Worm (Caenorhabditis elegans): ENCODE results near the gene col-140.

Gene col-140

DNA sequence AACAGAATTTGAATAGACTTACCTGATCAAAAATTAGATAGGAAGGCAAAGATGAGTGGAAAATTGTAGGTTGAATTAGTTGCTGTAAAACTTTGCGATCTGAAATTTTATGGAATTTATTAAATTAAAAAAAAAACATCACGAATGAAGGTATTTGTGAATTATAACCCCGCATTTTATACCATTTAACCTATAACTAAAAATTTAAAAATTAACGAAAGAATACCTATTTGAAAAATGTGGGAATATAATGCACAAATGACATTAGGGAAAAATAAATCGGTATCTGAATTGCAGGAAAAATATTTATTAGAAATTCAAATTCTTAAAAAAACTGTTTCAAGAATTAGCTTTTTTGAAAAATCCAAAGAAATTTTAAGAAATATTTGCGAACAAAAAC lies 32.6 kb upstream of the col-140 start, which contains the start of gene F26F12.4:
F26F12.4 (minus strand) TSS at position 101 of the 400 bp plus-strand sequence.
- TF ChIP-seq zfh-2 (GFP tag; conservative IDR thresholded peaks at IDR 0.05) (no peak), F37B4.10 (GFP tag; IDR thresholded peaks at IDR 0.05) (no peak), fkh-3 (tag; optimal IDR thresholded peaks at IDR 0.05) (no peak), nhr-27 (tag; optimal IDR thresholded peaks at IDR 0.05) (no peak), lin-54 (GFP tag; optimal IDR thresholded peaks at IDR 0.05) (no peak), lir-1 (GFP tag; conservative IDR thresholded peaks at IDR 0.05) (no peak), let-526 (GFP tag; IDR thresholded peaks at IDR 0.05) (no peak), hlh-26 (GFP tag; conservative IDR thresholded peaks at IDR 0.05) (no peak), C17E4.6 (GFP tag; IDR thresholded peaks at IDR 0.05) (no peak), lag-1 (GFP tag; IDR thresholded peaks at IDR 0.05) (no peak), Y95B8A.8 (GFP tag; IDR thresholded peaks at IDR 0.05) (no peak), Y56A3A.18 (GFP tag; IDR thresholded peaks at IDR 0.05) (no peak), ccch-3 (GFP tag; optimal IDR thresholded peaks at IDR 0.05) (no peak), tbp1 (GFP tag; optimal IDR thresholded peaks at IDR 0.05) (no peak), F23B12.7 (tag; optimal IDR thresholded peaks at IDR 0.05; ENCODE audit: insufficient read depth) (no peak), xnd-1 (tag; optimal IDR thresholded peaks at IDR 0.05) (no peak), ZK185.1 (tag; optimal IDR thresholded peaks at IDR 0.05; ENCODE audit: poor library complexity, severe bottlenecking) (no peak), C06A6.2 (GFP tag; conservative IDR thresholded peaks at IDR 0.05) (no peak)

DNA sequence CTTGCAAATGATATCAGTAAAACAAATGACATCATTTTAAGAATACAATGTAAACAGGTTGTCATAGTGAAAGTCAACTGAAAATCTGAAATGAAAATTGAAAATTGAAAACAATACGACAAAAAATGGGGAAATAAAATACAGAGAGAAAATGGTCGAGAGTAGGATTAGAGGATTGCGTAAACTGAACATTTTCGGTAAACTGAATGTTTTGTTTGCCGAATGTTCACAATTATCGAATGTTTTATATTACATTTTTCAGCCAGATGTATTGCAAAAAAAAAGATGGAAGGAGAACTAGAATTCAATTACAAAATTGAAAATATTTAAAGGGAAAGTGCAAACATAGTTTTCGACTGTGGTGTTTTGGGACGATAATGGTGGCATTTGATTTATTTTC lies 28.5 kb upstream of the col-140 start, which contains the start of gene F26F12.5:
F26F12.5 (minus strand) TSS at position 101 of the 400 bp plus-strand sequence.
- TF ChIP-seq athp-1 (tag; optimal IDR thresholded peaks at IDR 0.05) (no peak), Y53F4B.3 (GFP tag; IDR thresholded peaks at IDR 0.05) (no peak), cebp-2 (GFP tag; IDR thresholded peaks at IDR 0.05) (no peak), T26A5.8 (tag; optimal IDR thresholded peaks at IDR 0.05) (no peak), dox-1 (GFP tag; IDR thresholded peaks at IDR 0.05) (no peak), ztf-26 (tag; optimal IDR thresholded peaks at IDR 0.05) (no peak), tbx-9 (tag; optimal IDR thresholded peaks at IDR 0.05; ENCODE audit: borderline replicate concordance) (no peak), C17E4.6 (GFP tag; IDR thresholded peaks at IDR 0.05) (no peak), ama-1 (optimal IDR thresholded peaks at IDR 0.05) (no peak), ama-1 (GFP tag; optimal IDR thresholded peaks at IDR 0.05) (no peak), snpc-3.4 (tag; optimal IDR thresholded peaks at IDR 0.05) (no peak)

DNA sequence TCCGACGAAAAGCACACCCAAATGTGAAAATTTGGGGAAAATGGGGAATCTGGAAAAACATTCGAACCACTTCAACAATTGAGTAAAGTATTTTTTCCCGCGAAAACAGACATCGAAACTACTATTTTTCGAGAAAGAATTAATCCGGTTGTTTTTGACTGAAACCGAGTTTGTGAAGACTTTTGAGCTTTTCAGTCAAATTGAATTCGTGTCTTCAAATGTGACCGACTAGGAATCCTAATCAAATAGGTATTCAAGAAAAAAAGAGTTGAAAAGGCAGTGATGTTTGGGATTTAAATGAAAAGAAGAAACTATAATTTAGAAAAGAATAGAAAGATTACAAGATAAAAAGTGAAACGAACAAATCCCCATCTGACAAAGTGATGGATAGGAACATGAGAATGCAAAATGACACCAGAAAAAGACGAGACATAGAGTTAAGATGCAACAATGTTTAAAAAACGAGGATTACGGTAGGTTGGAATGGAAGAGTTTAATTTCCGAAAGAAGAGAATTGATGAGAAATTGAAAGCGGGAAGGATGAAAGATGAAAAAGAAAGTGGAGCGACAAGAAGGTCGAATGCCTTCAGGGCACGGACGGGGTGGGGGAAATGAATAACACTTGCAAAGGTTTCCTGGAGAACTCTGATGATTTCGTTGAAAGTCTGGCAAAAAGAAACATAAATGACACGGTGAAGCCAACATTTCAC lies 26.0 kb upstream of the col-140 start, which contains the start of gene F26F12.8:
F26F12.8 (minus strand) TSS at position 51 of the 710 bp plus-strand sequence.
- TF ChIP-seq hlh-26 (GFP tag; conservative IDR thresholded peaks at IDR 0.05), result no peak
- TF ChIP-seq hrde-1 (tag; optimal IDR thresholded peaks at IDR 0.05; ENCODE audit: borderline replicate concordance), result no peak
- no peak for TF ChIP-seq xnd-1 (tag; optimal IDR thresholded peaks at IDR 0.05)
- TF ChIP-seq sea-2 (GFP tag; IDR thresholded peaks at IDR 0.05), result no peak
- no peak for TF ChIP-seq nhr-90 (tag; optimal IDR thresholded peaks at IDR 0.05)
- no peak for TF ChIP-seq nhr-27 (tag; optimal IDR thresholded peaks at IDR 0.05)
- TF ChIP-seq sdz-38 (tag; optimal IDR thresholded peaks at IDR 0.05), result no peak
- no peak for TF ChIP-seq Y56A3A.18 (GFP tag; IDR thresholded peaks at IDR 0.05)
- no peak for TF ChIP-seq nhr-80 (tag; optimal IDR thresholded peaks at IDR 0.05)
- TF ChIP-seq Y53F4B.3 (GFP tag; IDR thresholded peaks at IDR 0.05), result no peak
- TF ChIP-seq somi-1 (GFP tag; optimal IDR thresholded peaks at IDR 0.05), result no peak
- no peak for TF ChIP-seq Y95B8A.8 (GFP tag; IDR thresholded peaks at IDR 0.05)
- no peak for TF ChIP-seq zim-3 (tag; optimal IDR thresholded peaks at IDR 0.05)
- TF ChIP-seq pbrm-1 (GFP tag; IDR thresholded peaks at IDR 0.05), result no peak
- no peak for TF ChIP-seq K11D2.4 (GFP tag; IDR thresholded peaks at IDR 0.05)
- TF ChIP-seq nfya-2 (GFP tag; IDR thresholded peaks at IDR 0.05), result no peak
- TF ChIP-seq unc-130 (GFP tag; optimal IDR thresholded peaks at IDR 0.05), result no peak
- no peak for TF ChIP-seq egl-44 (GFP tag; IDR thresholded peaks at IDR 0.05)

Measured in whole organism, young adult.